Worm (Caenorhabditis elegans) whole organism, L4 larva: ENCODE results near the gene VF13D12L.3.

ENCODE experiments used
- F49E8.2 ChIP-seq: sonication (generic microtip); optimal IDR thresholded peaks from 2 replicates; lab custom pipeline; 2016; ENCODE audit warnings: missing compliant biosample characterization, mild to moderate bottlenecking, missing genetic modification characterization, borderline replicate concordance
- Y105C5A.15 ChIP-seq: fragments of 200-800 bp; sonication (Bioruptor generic); IDR thresholded peaks from 2 replicates; pipeline ENCODE4 v1.3.6; 2022; ENCODE audit warnings: missing genetic modification characterization, missing compliant biosample characterization
- Y75B8A.6 ChIP-seq: fragments of 200-800 bp; sonication (Bioruptor generic); IDR thresholded peaks from 2 replicates; pipeline ENCODE4 v1.3.6; 2022; ENCODE audit warnings: missing genetic modification reagents, missing genetic modification characterization, missing compliant biosample characterization
- arid-1 ChIP-seq: fragments of 200-800 bp; sonication (Bioruptor generic); conservative IDR thresholded peaks from 2 replicates; pipeline ENCODE4 v1.3.6; 2022; ENCODE audit warnings: missing genetic modification reagents, missing genetic modification characterization, missing compliant biosample characterization
- ceh-28 ChIP-seq: fragments of 150-350 bp; optimal IDR thresholded peaks from 2 replicates; lab custom pipeline; 2014; ENCODE audit warnings: missing biosample characterization, missing genetic modification reagents, missing genetic modification characterization
- ceh-32 ChIP-seq: sonication (generic microtip); optimal IDR thresholded peaks from 2 replicates; lab custom pipeline; 2016; ENCODE audit warnings: mild to moderate bottlenecking, missing genetic modification characterization, missing compliant biosample characterization; ENCODE audit not compliant: poor library complexity
- dpl-1 ChIP-seq: fragments of 150-350 bp; optimal IDR thresholded peaks from 2 replicates; lab custom pipeline; 2014; ENCODE audit warnings: missing biosample characterization, missing genetic modification reagents, missing genetic modification characterization
- dve-1 ChIP-seq: sonication (generic microtip); optimal IDR thresholded peaks from 2 replicates; lab custom pipeline; 2017; ENCODE audit warnings: antibody characterized with exemption, mild to moderate bottlenecking, missing genetic modification characterization, missing compliant biosample characterization; ENCODE audit not compliant: insufficient read depth
- egl-43 ChIP-seq: fragments of 200-800 bp; sonication (Bioruptor generic); IDR thresholded peaks from 2 replicates; pipeline ENCODE4 v1.3.6; 2022; ENCODE audit warnings: missing genetic modification reagents, missing genetic modification characterization, missing compliant biosample characterization
- fos-1 ChIP-seq: fragments of 150-350 bp; optimal IDR thresholded peaks from 2 replicates; lab custom pipeline; 2014; ENCODE audit warnings: missing biosample characterization, missing genetic modification characterization
- gei-8 ChIP-seq: fragments of 200-800 bp; sonication (Bioruptor generic); optimal IDR thresholded peaks from 2 replicates; lab custom pipeline; 2018; ENCODE audit warnings: mild to moderate bottlenecking, missing genetic modification characterization, missing compliant biosample characterization
- hmg-1.1 ChIP-seq: fragments of 200-800 bp; sonication (Bioruptor generic); IDR thresholded peaks from 2 replicates; pipeline ENCODE4 v1.3.6; 2022; ENCODE audit warnings: missing genetic modification reagents, missing genetic modification characterization, missing compliant biosample characterization
- lin-29 ChIP-seq: fragments of 200-800 bp; sonication (Bioruptor generic); IDR thresholded peaks from 2 replicates; pipeline ENCODE4 v1.3.6; 2022; ENCODE audit warnings: missing genetic modification reagents, missing genetic modification characterization, missing compliant biosample characterization
- lin-38 ChIP-seq: fragments of 200-800 bp; sonication (Bioruptor generic); IDR thresholded peaks from 2 replicates; pipeline ENCODE4 v1.3.6; 2022; ENCODE audit warnings: missing genetic modification reagents, missing genetic modification characterization, missing compliant biosample characterization
- lin-39 ChIP-seq: fragments of 150-350 bp; optimal IDR thresholded peaks from 2 replicates; lab custom pipeline; 2014; ENCODE audit warnings: missing biosample characterization, missing genetic modification reagents, missing genetic modification characterization
- mdl-1 ChIP-seq, 2 experiments: fragments of 150-350 bp in 1 of 2; sonication (generic microtip) in 1 of 2; optimal IDR thresholded peaks; 2 replicates each; lab custom pipeline; 2014 to 2017; ENCODE audit warnings: missing biosample characterization in 2 of 2, missing genetic modification characterization in 2 of 2
- nhr-111 ChIP-seq: fragments of 200-800 bp; sonication (Bioruptor generic); optimal IDR thresholded peaks from 2 replicates; lab custom pipeline; 2018; ENCODE audit warnings: mild to moderate bottlenecking, missing genetic modification characterization, missing compliant biosample characterization
- nhr-41 ChIP-seq: fragments of 200-800 bp; sonication (Bioruptor generic); IDR thresholded peaks from 2 replicates; pipeline ENCODE4 v1.3.6; 2022; ENCODE audit warnings: missing genetic modification reagents, missing genetic modification characterization, missing compliant biosample characterization
- nhr-42 ChIP-seq: fragments of 200-800 bp; sonication (Bioruptor generic); IDR thresholded peaks from 2 replicates; pipeline ENCODE4 v1.3.6; 2022; ENCODE audit warnings: missing genetic modification characterization, missing compliant biosample characterization
- nhr-76 ChIP-seq: fragments of 150-350 bp; optimal IDR thresholded peaks from 2 replicates; lab custom pipeline; 2014; ENCODE audit warnings: missing biosample characterization, missing genetic modification characterization
- nhr-77 ChIP-seq: fragments of 150-350 bp; optimal IDR thresholded peaks from 2 replicates; lab custom pipeline; 2014; ENCODE audit warnings: missing biosample characterization, missing genetic modification characterization
- pha-4 ChIP-seq, 2 experiments: fragments of 150-350 bp in 1 of 2; fragments of 200-800 bp in 1 of 2; sonication (Bioruptor generic) in 1 of 2; IDR thresholded peaks in 1 of 2; optimal IDR thresholded peaks in 1 of 2; 2 replicates each; pipeline versions ENCODE4 v1.3.6 to Lab custom; 2014 to 2022; ENCODE audit warnings: missing genetic modification characterization in 2 of 2, missing genetic modification reagents in 2 of 2, missing biosample characterization in 1 of 2, missing compliant biosample characterization in 1 of 2
- php-3 ChIP-seq: fragments of 200-800 bp; sonication (Bioruptor generic); IDR thresholded peaks from 2 replicates; pipeline ENCODE4 v1.3.6; 2022; ENCODE audit warnings: missing genetic modification reagents, missing genetic modification characterization, missing compliant biosample characterization
- set-16 ChIP-seq: fragments of 200-800 bp; sonication (Bioruptor generic); IDR thresholded peaks from 2 replicates; pipeline ENCODE4 v1.3.6; 2022; ENCODE audit warnings: missing genetic modification reagents, missing genetic modification characterization, missing compliant biosample characterization
- snpc-1.2 ChIP-seq: fragments of 200-800 bp; sonication (Bioruptor generic); IDR thresholded peaks from 2 replicates; pipeline ENCODE4 v1.3.6; 2022; ENCODE audit warnings: missing genetic modification reagents, missing genetic modification characterization, missing compliant biosample characterization
- unc-130 ChIP-seq: sonication (generic microtip); optimal IDR thresholded peaks from 2 replicates; lab custom pipeline; 2016; ENCODE audit warnings: missing genetic modification reagents, missing genetic modification characterization, missing compliant biosample characterization
- unc-39 ChIP-seq: sonication (generic microtip); optimal IDR thresholded peaks from 2 replicates; lab custom pipeline; 2017; ENCODE audit warnings: missing biosample characterization, missing genetic modification characterization
- zfp-2 ChIP-seq: sonication (generic microtip); optimal IDR thresholded peaks from 2 replicates; lab custom pipeline; 2016; ENCODE audit warnings: mild to moderate bottlenecking, missing genetic modification characterization, missing compliant biosample characterization
- zfp-3 ChIP-seq: fragments of 200-800 bp; sonication (Bioruptor generic); conservative IDR thresholded peaks from 2 replicates; pipeline ENCODE4 v1.3.6; 2022; ENCODE audit warnings: missing genetic modification reagents, missing genetic modification characterization, missing compliant biosample characterization
- zip-2 ChIP-seq: fragments of 150-350 bp; optimal IDR thresholded peaks from 2 replicates; lab custom pipeline; 2014; ENCODE audit warnings: missing biosample characterization, missing genetic modification characterization
- ztf-11 ChIP-seq: fragments of 150-350 bp; optimal IDR thresholded peaks from 2 replicates; lab custom pipeline; 2014; ENCODE audit warnings: missing biosample characterization, missing genetic modification characterization

Gene VF13D12L.3

ce11 chrII:11694432-11694831 is 11.4 kb upstream of the VF13D12L.3 start (continued):
- TF ChIP-seq ceh-28 (tag; lab: Kevin White, UChicago) (no peak), snpc-1.2 (GFP tag; lab: Robert Waterston, UW) (0 out of 2 replicates have a peak, but pooled peaks have one; percentile 17), nhr-76 (tag; lab: Kevin White, UChicago) (no peak), lin-38 (GFP tag; lab: Robert Waterston, UW) (peak; percentile 31; the same call in 1 of the 2 replicates), nhr-77 (tag; lab: Kevin White, UChicago) (peak; percentile 1)

DNA sequence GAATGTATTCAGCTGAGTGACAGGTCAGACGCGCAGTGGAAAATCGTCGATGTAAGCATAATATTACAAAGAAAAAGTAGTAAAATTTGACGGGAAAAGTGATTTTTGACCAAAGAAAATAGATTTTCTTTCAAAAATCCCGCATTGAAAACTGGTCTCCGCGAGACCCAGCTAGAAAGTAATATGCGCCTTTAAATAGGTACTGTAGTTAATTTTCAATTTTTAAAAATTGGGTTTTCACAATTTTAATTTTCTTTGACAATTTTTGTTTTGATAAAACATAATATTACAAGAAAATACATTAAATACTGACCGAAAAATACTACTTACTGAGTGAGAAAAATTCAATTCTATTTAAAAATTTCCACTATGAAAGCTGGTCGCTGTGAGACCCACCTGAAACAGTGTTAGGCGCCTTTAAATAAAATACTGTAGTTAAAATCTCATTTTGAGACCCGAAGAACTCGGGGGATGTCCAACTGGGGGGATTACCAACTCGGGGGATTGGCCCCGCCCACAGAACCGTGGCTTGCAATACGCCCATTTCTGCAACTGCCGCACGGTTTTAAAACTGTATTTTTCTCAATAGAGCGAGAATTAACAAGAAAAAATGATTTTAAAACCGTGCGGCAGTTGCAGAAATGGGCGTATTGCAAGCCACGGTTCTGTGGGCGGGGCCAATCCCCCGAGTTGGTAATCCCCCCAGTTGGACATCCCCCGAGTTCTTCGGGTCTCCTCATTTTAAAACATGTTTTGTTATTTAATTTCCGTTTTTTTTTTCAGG is 10.5 kb upstream of the VF13D12L.3 start, which contains the start of gene tars-1:
TSS of gene tars-1 (minus strand) at position 497 of the 784 bp plus-strand sequence.
- 0 out of 2 replicates have a peak, but pooled peaks have one; percentile 22 for TF ChIP-seq nhr-42 (GFP tag; lab: Robert Waterston, UW)
- 0 out of 2 replicates have a peak, but pooled peaks have one; percentile 32 for TF ChIP-seq zfp-3 (GFP tag; lab: Robert Waterston, UW)
- TF ChIP-seq lin-38 (GFP tag; lab: Robert Waterston, UW), result peak; percentile 68
- TF ChIP-seq F49E8.2 (tag; lab: Kevin White, UChicago), result peak; percentile 18
- TF ChIP-seq hmg-1.1 (GFP tag; lab: Robert Waterston, UW), result peak; percentile 9; the same call in 1 of the 2 replicates
- TF ChIP-seq unc-130, result peak; percentile 14
- TF ChIP-seq dve-1 (tag; lab: Kevin White, UChicago), result peak; percentile 15

DNA sequence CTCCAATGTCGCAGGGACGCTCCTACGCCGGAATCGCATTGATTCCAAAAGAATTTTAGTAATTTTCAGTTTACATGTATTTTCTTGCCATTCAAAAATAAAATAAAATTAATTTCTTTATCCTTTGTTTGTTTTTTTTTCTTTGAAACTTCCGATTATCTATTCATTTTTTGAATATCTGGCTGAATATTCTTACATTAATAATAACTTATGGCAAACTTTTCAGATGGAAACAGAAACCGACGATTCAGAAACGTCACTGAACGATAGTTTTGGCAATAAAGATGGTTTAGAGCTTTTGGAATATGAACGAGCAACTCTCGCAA is 9.9 kb upstream of the VF13D12L.3 start, which contains the start of gene xpf-1:
TSS of gene xpf-1 (plus strand) at position 227 of the 326 bp plus-strand sequence.
- no peak for TF ChIP-seq gei-8

DNA sequence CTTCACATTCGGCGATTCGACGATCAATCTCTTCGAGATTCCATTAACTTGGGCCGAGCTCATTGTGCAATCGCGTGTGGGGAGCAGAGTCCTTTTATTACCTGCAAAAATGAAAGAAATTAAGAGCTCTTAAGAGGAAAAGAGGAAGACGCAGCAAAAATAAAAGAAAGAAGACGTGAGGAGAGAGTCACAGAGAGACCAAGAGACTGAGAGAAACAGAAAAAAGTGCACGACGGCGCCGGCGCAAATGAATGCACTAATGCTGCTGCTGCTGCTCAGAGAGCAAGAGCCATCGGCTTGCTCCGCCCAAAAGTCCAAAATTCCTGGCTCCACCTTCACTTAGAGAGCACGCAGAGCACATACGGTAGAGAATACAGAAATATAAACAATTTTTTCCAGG is 5.6 kb upstream of the VF13D12L.3 start, which contains the start of gene inos-1:
TSS of gene inos-1 (minus strand) at position 101 of the 400 bp plus-strand sequence.
- TF ChIP-seq unc-39 (tag; lab: Kevin White, UChicago), result no peak
- no peak for TF ChIP-seq set-16 (GFP tag; lab: Robert Waterston, UW)
- no peak for TF ChIP-seq lin-29 (GFP tag; lab: Robert Waterston, UW)
- no peak for TF ChIP-seq arid-1
- no peak for TF ChIP-seq nhr-41 (GFP tag; lab: Robert Waterston, UW)
- TF ChIP-seq, all 104 proteins: peak for 0

ce11 chrII:11700635-11701034 is 5.2 kb upstream of the VF13D12L.3 start:
- no peak for TF ChIP-seq lin-38 (GFP tag; lab: Robert Waterston, UW)
- no peak for TF ChIP-seq php-3
- TF ChIP-seq hmg-1.1 (GFP tag; lab: Robert Waterston, UW), result no peak
- no peak for TF ChIP-seq pha-4 (GFP tag; IDR thresholded peaks at IDR 0.05; lab: Robert Waterston, UW)
- TF ChIP-seq pha-4 (tag; optimal IDR thresholded peaks at IDR 0.05; lab: Kevin White, UChicago), result no peak
- TF ChIP-seq nhr-111 (GFP tag; lab: Kevin White, UChicago), result no peak

- no peak for TF ChIP-seq ztf-11 (tag; lab: Kevin White, UChicago)
- TF ChIP-seq dpl-1 (GFP tag; lab: Kevin White, UChicago), result no peak
- no peak for TF ChIP-seq zip-2
- no peak for TF ChIP-seq egl-43 (GFP tag; lab: Robert Waterston, UW)
- TF ChIP-seq fos-1, result no peak
- TF ChIP-seq Y105C5A.15 (GFP tag; lab: Robert Waterston, UW), result no peak
- TF ChIP-seq lin-39 (tag; lab: Kevin White, UChicago), result no peak
- no peak for TF ChIP-seq Y75B8A.6 (GFP tag; lab: Robert Waterston, UW)
- no peak for TF ChIP-seq nhr-77 (tag; lab: Kevin White, UChicago)
- no peak for TF ChIP-seq unc-39 (tag; lab: Kevin White, UChicago)
- no peak for TF ChIP-seq zfp-2 (tag; lab: Kevin White, UChicago)
- TF ChIP-seq mdl-1 (tag; optimal IDR thresholded peaks at IDR 0.05; lab: Kevin White, UChicago), result no peak
- no peak for TF ChIP-seq ceh-32 (tag; lab: Kevin White, UChicago)
These were observed 3.7 kb downstream of the VF13D12L.3 start, which contains the start of gene fcmt-1 for ce11 chrII:11709464-11709863. Gene fcmt-1, minus strand, starts transcription at chrII:11709564.
